Fruit fly (Drosophila melanogaster): ENCODE results near the gene CG4287.
A peak's percentile ranks its signal among the peaks of the same experiment; 100 is the strongest.

The CG4287 gene

dm6 chr3R:15934952-15935351 lies 28.7 kb downstream of the CG4287 start, which contains the start of gene Sap47 (continued):
- peak; percentile 82 for TF ChIP-seq Scr (GFP tag; IDR thresholded peaks at IDR 0.05; ENCODE audit: partially characterized antibody)
- peak; percentile 83 for TF ChIP-seq BEAF-32 (GFP tag; optimal IDR thresholded peaks at IDR 0.05)
- TF ChIP-seq CG4360 (GFP tag; IDR thresholded peaks at IDR 0.05) = no peak
- no peak for TF ChIP-seq CG8478 (optimal IDR thresholded peaks at IDR 0.05)
- peak; percentile 42; the same call in 1 of the 2 replicates for TF ChIP-seq gsb (GFP tag; IDR thresholded peaks at IDR 0.05)
- no peak for TF ChIP-seq CG6765 (GFP tag; optimal IDR thresholded peaks at IDR 0.05)
- peak; percentile 91 for TF ChIP-seq Bgb (GFP tag; IDR thresholded peaks at IDR 0.05; ENCODE audit: partially characterized antibody)
- peak; percentile 40 for TF ChIP-seq exex (tag; optimal IDR thresholded peaks at IDR 0.05)
- peak; percentile 84 for TF ChIP-seq unc-4 (GFP tag; IDR thresholded peaks at IDR 0.05; ENCODE audit: partially characterized antibody)
- TF ChIP-seq MBD-R2 (GFP tag; IDR thresholded peaks at IDR 0.05) = peak; percentile 99
- 0 out of 3 replicates have a peak, but pooled peaks have one; percentile 8 for TF ChIP-seq sr (GFP tag; IDR thresholded peaks at IDR 0.05)
- TF ChIP-seq gro (GFP tag; optimal IDR thresholded peaks at IDR 0.05) = no peak
- peak; percentile 87 for TF ChIP-seq nerfin-1 (tag; optimal IDR thresholded peaks at IDR 0.05)
- peak; percentile 65; the same call in 2 of the 3 replicates for TF ChIP-seq hb (GFP tag; IDR thresholded peaks at IDR 0.05; ENCODE audit: partially characterized antibody)
- TF ChIP-seq E2f2 (GFP tag; IDR thresholded peaks at IDR 0.05) = peak; percentile 71
- peak; percentile 17 for TF ChIP-seq CG14710 (tag; optimal IDR thresholded peaks at IDR 0.05)
- no peak for TF ChIP-seq CG12236 (GFP tag; optimal IDR thresholded peaks at IDR 0.05)
- TF ChIP-seq Myb (GFP tag; optimal IDR thresholded peaks at IDR 0.05) = peak; percentile 43
- no peak for TF ChIP-seq az2 (GFP tag; optimal IDR thresholded peaks at IDR 0.05)
- TF ChIP-seq zen (tag; optimal IDR thresholded peaks at IDR 0.05) = peak; percentile 12
- TF ChIP-seq scrt (GFP tag; optimal IDR thresholded peaks at IDR 0.05) = peak; percentile 10
- peak; percentile 32; the same call in 1 of the 3 replicates for TF ChIP-seq CG11695 (GFP tag; IDR thresholded peaks at IDR 0.05)
- peak; percentile 21 for TF ChIP-seq CG17829 (tag; optimal IDR thresholded peaks at IDR 0.05)
- peak; percentile 40; the same call in 1 of the 2 replicates for TF ChIP-seq vvl (GFP tag; IDR thresholded peaks at IDR 0.05)
- TF ChIP-seq Dref (GFP tag; IDR thresholded peaks at IDR 0.05) = peak; percentile 64
- TF ChIP-seq CrebB (tag; optimal IDR thresholded peaks at IDR 0.05) = peak; percentile 47
- peak; percentile 65 for TF ChIP-seq inv (GFP tag; IDR thresholded peaks at IDR 0.05; ENCODE audit: partially characterized antibody)
- TF ChIP-seq Vsx1 (GFP tag; optimal IDR thresholded peaks at IDR 0.05) = peak; percentile 12

DNA sequence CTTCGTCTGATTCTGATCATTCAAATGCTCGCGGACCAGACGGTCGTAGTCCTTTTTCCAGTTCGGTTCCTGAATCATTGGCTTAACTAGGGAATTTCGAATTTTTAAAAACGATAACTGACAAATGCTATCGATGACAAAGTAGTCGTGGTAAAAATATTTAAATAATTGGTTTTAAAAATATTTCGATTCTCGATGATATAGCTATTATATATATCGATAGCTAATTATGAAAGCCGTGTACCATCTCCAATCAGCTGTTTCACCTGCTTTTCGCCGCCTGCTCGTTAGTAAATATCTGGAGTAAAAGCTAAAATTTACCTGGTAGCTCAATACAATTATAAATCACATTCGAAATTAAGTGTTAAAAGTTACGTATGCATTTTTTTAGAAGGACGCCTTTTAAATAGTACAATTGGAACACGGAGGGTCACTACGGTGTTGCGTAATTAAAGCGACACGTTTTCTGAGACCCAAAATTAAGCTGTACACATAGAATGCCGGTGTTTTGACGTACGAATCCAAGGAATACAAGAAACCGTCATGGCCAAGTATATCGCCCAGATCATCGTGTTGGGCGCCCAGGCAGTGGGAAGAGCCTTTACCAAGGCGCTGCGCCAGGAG lies 29.9 kb downstream of the CG4287 start, which contains the start of the genes CG5478 and blp:
Gene CG5478, minus strand, starts transcription at position 126 of the 624 bp plus-strand sequence.
Gene blp, plus strand, starts transcription at position 239 of the 624 bp plus-strand sequence.
- TF ChIP-seq CG6175 (GFP tag; IDR thresholded peaks at IDR 0.05) (no peak), Gsc (GFP tag; IDR thresholded peaks at IDR 0.05) (no peak), CG14710 (tag; optimal IDR thresholded peaks at IDR 0.05) (peak; percentile 15), cg (GFP tag; optimal IDR thresholded peaks at IDR 0.05) (no peak), row (GFP tag; IDR thresholded peaks at IDR 0.05) (peak; percentile 39), Dip2 (GFP tag; IDR thresholded peaks at IDR 0.05) (no peak), CTCF (GFP tag; optimal IDR thresholded peaks at IDR 0.05) (no peak), CG11085 (GFP tag; IDR thresholded peaks at IDR 0.05) (no peak), CG10431 (GFP tag; optimal IDR thresholded peaks at IDR 0.05) (no peak), onecut (GFP tag; IDR thresholded peaks at IDR 0.05) (no peak), CG8359 (GFP tag; optimal IDR thresholded peaks at IDR 0.05; ENCODE audit: borderline replicate concordance) (no peak), CG18262 (tag; optimal IDR thresholded peaks at IDR 0.05) (no peak), bcd (GFP tag; optimal IDR thresholded peaks at IDR 0.05) (no peak), CG14050 (GFP tag; IDR thresholded peaks at IDR 0.05) (no peak), Sry-β (GFP tag; optimal IDR thresholded peaks at IDR 0.05) (no peak), tap (tag; optimal IDR thresholded peaks at IDR 0.05) (no peak), TFAM (GFP tag; optimal IDR thresholded peaks at IDR 0.05) (no peak), CG6254 (GFP tag; optimal IDR thresholded peaks at IDR 0.05) (no peak), ewg (GFP tag; optimal IDR thresholded peaks at IDR 0.05) (no peak), Dek (tag; optimal IDR thresholded peaks at IDR 0.05) (no peak), Camta (GFP tag; optimal IDR thresholded peaks at IDR 0.05) (no peak), CG32772 (GFP tag; IDR thresholded peaks at IDR 0.05) (no peak), Taf1 (GFP tag; IDR thresholded peaks at IDR 0.05) (no peak), hkb (optimal IDR thresholded peaks at IDR 0.05) (no peak), hkb (GFP tag; IDR thresholded peaks at IDR 0.05) (no peak)
